Worm (Caenorhabditis elegans) whole organism, mixed stage, embryonic: ENCODE results near the gene grl-25.

Source experiments
- M03D4.4 ChIP-seq: sonication (generic microtip); optimal IDR thresholded peaks from 2 replicates; lab custom pipeline; 2017; ENCODE audit warnings: mild to moderate bottlenecking, missing genetic modification characterization, missing compliant biosample characterization
- bed-3 ChIP-seq: fragments of 200-800 bp; sonication (Bioruptor generic); optimal IDR thresholded peaks from 3 replicates; lab custom pipeline; 2018; ENCODE audit warnings: mild to moderate bottlenecking, missing genetic modification characterization, moderate library complexity, missing compliant biosample characterization
- ceh-39 ChIP-seq: fragments of 150-350 bp; optimal IDR thresholded peaks from 2 replicates; lab custom pipeline; 2014; ENCODE audit warnings: missing biosample characterization, missing genetic modification characterization
- ceh-43 ChIP-seq: fragments of 200-800 bp; sonication (Bioruptor generic); optimal IDR thresholded peaks from 2 replicates; lab custom pipeline; 2018; ENCODE audit warnings: mild to moderate bottlenecking, missing genetic modification characterization, moderate library complexity, missing compliant biosample characterization
- ceh-83 ChIP-seq: fragments of 200-800 bp; sonication (Bioruptor generic); optimal IDR thresholded peaks from 2 replicates; lab custom pipeline; 2018; ENCODE audit warnings: mild to moderate bottlenecking, missing genetic modification characterization, missing compliant biosample characterization
- ces-1 ChIP-seq: fragments of 150-350 bp; optimal IDR thresholded peaks from 2 replicates; lab custom pipeline; 2014; ENCODE audit warnings: missing biosample characterization, missing genetic modification reagents, missing genetic modification characterization
- cnd-1 ChIP-seq: fragments of 200-800 bp; sonication (Bioruptor generic); optimal IDR thresholded peaks from 2 replicates; lab custom pipeline; 2018; ENCODE audit warnings: mild to moderate bottlenecking, missing genetic modification characterization, missing compliant biosample characterization
- drap-1 ChIP-seq: fragments of 200-800 bp; sonication (Bioruptor generic); optimal IDR thresholded peaks from 3 replicates; lab custom pipeline; 2018; ENCODE audit warnings: mild to moderate bottlenecking, missing genetic modification characterization, missing compliant biosample characterization
- elt-1 ChIP-seq: sonication (generic microtip); optimal IDR thresholded peaks from 2 replicates; lab custom pipeline; 2017; ENCODE audit warnings: missing genetic modification characterization, mild to moderate bottlenecking, missing compliant biosample characterization, antibody characterized with exemption, moderate library complexity, borderline replicate concordance; ENCODE audit not compliant: insufficient read depth
- elt-3 ChIP-seq: fragments of 150-350 bp; optimal IDR thresholded peaks from 2 replicates; lab custom pipeline; 2014; ENCODE audit warnings: missing biosample characterization, missing genetic modification characterization
- flh-1 ChIP-seq: fragments of 200-800 bp; sonication (Bioruptor generic); optimal IDR thresholded peaks from 2 replicates; lab custom pipeline; 2018; ENCODE audit warnings: mild to moderate bottlenecking, missing genetic modification characterization, moderate library complexity, missing compliant biosample characterization
- ham-2 ChIP-seq: fragments of 200-800 bp; sonication (Bioruptor generic); optimal IDR thresholded peaks from 2 replicates; lab custom pipeline; 2018; ENCODE audit warnings: mild to moderate bottlenecking, missing genetic modification characterization, missing compliant biosample characterization
- hlh-1 ChIP-seq: fragments of 150-350 bp; optimal IDR thresholded peaks from 2 replicates; lab custom pipeline; 2014; ENCODE audit warnings: missing biosample characterization, missing genetic modification reagents, missing genetic modification characterization
- lin-13 ChIP-seq: fragments of 150-350 bp; optimal IDR thresholded peaks from 2 replicates; lab custom pipeline; 2014; ENCODE audit warnings: missing biosample characterization, missing genetic modification characterization
- lin-32 ChIP-seq: fragments of 200-800 bp; sonication (Bioruptor generic); optimal IDR thresholded peaks from 2 replicates; lab custom pipeline; 2018; ENCODE audit warnings: mild to moderate bottlenecking, missing genetic modification characterization, missing compliant biosample characterization
- mab-5 ChIP-seq: fragments of 150-350 bp; optimal IDR thresholded peaks from 2 replicates; lab custom pipeline; 2014; ENCODE audit warnings: missing biosample characterization, missing genetic modification characterization
- mep-1 ChIP-seq: fragments of 150-350 bp; optimal IDR thresholded peaks from 2 replicates; lab custom pipeline; 2017; ENCODE audit warnings: missing biosample characterization, missing genetic modification reagents, missing genetic modification characterization, inconsistent platforms
- mls-2 ChIP-seq: sonication (generic microtip); optimal IDR thresholded peaks from 2 replicates; lab custom pipeline; 2016; ENCODE audit warnings: mild to moderate bottlenecking, missing genetic modification characterization, moderate library complexity, missing compliant biosample characterization
- nhr-12 ChIP-seq: fragments of 150-350 bp; optimal IDR thresholded peaks from 2 replicates; lab custom pipeline; 2014; ENCODE audit warnings: missing biosample characterization, missing genetic modification characterization
- nhr-2 ChIP-seq: fragments of 150-350 bp; optimal IDR thresholded peaks from 2 replicates; lab custom pipeline; 2014; ENCODE audit warnings: missing biosample characterization, missing genetic modification characterization
- nhr-237 ChIP-seq: fragments of 150-350 bp; optimal IDR thresholded peaks from 2 replicates; lab custom pipeline; 2014; ENCODE audit warnings: missing biosample characterization, missing genetic modification characterization
- nhr-28 ChIP-seq: fragments of 150-350 bp; optimal IDR thresholded peaks from 2 replicates; lab custom pipeline; 2014; ENCODE audit warnings: missing biosample characterization, missing genetic modification characterization
- nhr-76 ChIP-seq: sonication (generic microtip); optimal IDR thresholded peaks from 2 replicates; lab custom pipeline; 2017; ENCODE audit warnings: missing biosample characterization, missing genetic modification characterization
- pha-4 ChIP-seq: fragments of 150-350 bp; optimal IDR thresholded peaks from 2 replicates; lab custom pipeline; 2018; ENCODE audit warnings: missing biosample characterization, missing genetic modification reagents, missing genetic modification characterization
- sem-2 ChIP-seq: fragments of 200-800 bp; sonication (Bioruptor generic); optimal IDR thresholded peaks from 2 replicates; lab custom pipeline; 2018; ENCODE audit warnings: mild to moderate bottlenecking, missing genetic modification characterization, missing compliant biosample characterization
- snpc-4 ChIP-seq: fragments of 150-350 bp; optimal IDR thresholded peaks from 2 replicates; lab custom pipeline; 2014; ENCODE audit warnings: missing biosample characterization, missing genetic modification characterization
- sptf-1 ChIP-seq: sonication (generic microtip); optimal IDR thresholded peaks from 2 replicates; lab custom pipeline; 2017; ENCODE audit warnings: mild to moderate bottlenecking, missing genetic modification characterization, moderate library complexity, missing compliant biosample characterization
- tbx-8 ChIP-seq: fragments of 200-800 bp; sonication (Bioruptor generic); optimal IDR thresholded peaks from 2 replicates; lab custom pipeline; 2018; ENCODE audit warnings: mild to moderate bottlenecking, missing genetic modification characterization, moderate library complexity, missing compliant biosample characterization
- unc-120 ChIP-seq: sonication (generic microtip); optimal IDR thresholded peaks from 2 replicates; lab custom pipeline; 2017; ENCODE audit warnings: missing genetic modification characterization, missing compliant biosample characterization; ENCODE audit not compliant: poor library complexity, severe bottlenecking
- unc-39 ChIP-seq: fragments of 150-350 bp; optimal IDR thresholded peaks from 2 replicates; lab custom pipeline; 2014; ENCODE audit warnings: missing biosample characterization, missing genetic modification characterization
- unc-62 ChIP-seq: fragments of 150-350 bp; optimal IDR thresholded peaks from 2 replicates; lab custom pipeline; 2014; ENCODE audit warnings: missing biosample characterization, missing genetic modification reagents, missing genetic modification characterization
- zip-8 ChIP-seq: fragments of 150-350 bp; optimal IDR thresholded peaks from 2 replicates; lab custom pipeline; 2014; ENCODE audit warnings: missing biosample characterization, missing genetic modification characterization

Gene grl-25

DNA sequence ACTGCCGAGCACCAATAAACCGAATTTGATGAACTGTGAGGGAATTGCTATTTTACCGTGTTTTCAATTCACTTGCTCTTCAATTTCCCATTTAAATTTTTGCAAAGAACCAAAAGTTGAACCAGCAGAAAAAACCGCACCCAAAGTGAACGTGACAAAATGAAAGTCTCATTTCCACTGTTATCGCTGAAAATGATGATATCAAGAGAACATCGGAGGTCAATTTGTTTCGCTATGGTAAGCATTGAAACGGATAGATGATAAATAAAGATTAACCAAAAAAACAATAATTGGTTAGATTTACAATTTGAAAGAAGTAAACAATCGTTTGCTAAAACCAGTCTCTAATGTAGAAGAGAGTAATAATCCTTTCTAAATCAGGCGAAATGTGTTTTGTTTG lies 36.6 kb upstream of the grl-25 start:
- no peak for TF ChIP-seq unc-120 (tag; lab: Kevin White, UChicago)
- no peak for TF ChIP-seq unc-62
- no peak for TF ChIP-seq ceh-83
- no peak for TF ChIP-seq nhr-12
- no peak for TF ChIP-seq mls-2 (tag; lab: Kevin White, UChicago)
- TF ChIP-seq nhr-2 (tag; lab: Kevin White, UChicago): no peak
- TF ChIP-seq snpc-4 (tag; lab: Kevin White, UChicago): no peak
- no peak for TF ChIP-seq mep-1
- TF ChIP-seq zip-8 (tag; lab: Kevin White, UChicago): no peak
- TF ChIP-seq nhr-76: no peak
- no peak for TF ChIP-seq sptf-1 (tag; lab: Kevin White, UChicago)
- no peak for TF ChIP-seq hlh-1 (tag; lab: Kevin White, UChicago)
- TF ChIP-seq flh-1 (GFP tag; lab: Kevin White, UChicago): no peak
- TF ChIP-seq drap-1 (GFP tag; lab: Kevin White, UChicago): no peak
- no peak for TF ChIP-seq bed-3 (GFP tag; lab: Kevin White, UChicago)
- TF ChIP-seq, all 35 proteins: peak for 0

DNA sequence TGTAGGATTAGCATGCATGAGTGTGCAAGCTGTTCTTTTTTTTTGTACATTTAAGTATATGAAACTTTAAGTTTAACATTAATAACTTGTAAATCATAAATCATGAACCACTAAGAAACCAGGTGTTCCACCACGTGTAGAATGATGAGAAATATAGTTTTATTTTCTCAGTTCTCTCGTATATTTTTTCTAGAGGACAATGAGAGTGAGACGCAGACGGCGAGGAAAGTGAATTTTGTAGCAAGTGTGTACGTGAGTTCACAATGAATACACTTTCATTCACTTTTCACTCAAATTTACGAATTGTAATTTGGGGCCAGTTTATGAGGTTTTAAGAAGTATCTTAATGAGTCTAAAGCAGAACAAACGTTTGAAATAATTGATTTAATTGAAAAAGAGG lies 35.6 kb upstream of the grl-25 start:
- TF ChIP-seq nhr-2 (tag; lab: Kevin White, UChicago) (no peak), mab-5 (peak; percentile 50), sptf-1 (tag; lab: Kevin White, UChicago) (no peak), nhr-237 (no peak), M03D4.4 (tag; lab: Kevin White, UChicago) (no peak), nhr-28 (tag; lab: Kevin White, UChicago) (no peak), drap-1 (GFP tag; lab: Kevin White, UChicago) (no peak), unc-62 (no peak)

DNA sequence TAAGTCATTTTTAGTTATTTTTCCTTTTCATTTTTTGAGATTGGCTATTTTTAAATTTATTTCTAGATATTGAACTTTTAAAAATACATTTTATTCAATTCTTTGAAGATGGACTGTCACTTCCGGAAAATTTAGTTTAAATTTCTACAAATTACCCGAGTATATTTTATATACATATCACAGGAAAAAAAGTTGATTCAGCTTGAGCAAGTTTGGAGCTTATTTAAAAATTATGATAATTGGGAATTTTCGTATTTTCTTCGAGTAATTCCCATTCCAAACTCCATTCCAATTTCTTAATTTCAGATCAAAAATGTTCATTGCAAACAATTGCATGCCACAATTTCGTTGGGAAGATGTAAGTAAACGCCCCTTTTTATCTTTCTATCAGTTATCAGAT lies 32.4 kb upstream of the grl-25 start, which contains the start of gene arrd-15:
Gene arrd-15, plus strand, starts transcription at position 301 of the 400 bp plus-strand sequence.
- TF ChIP-seq unc-120 (tag; lab: Kevin White, UChicago): no peak

DNA sequence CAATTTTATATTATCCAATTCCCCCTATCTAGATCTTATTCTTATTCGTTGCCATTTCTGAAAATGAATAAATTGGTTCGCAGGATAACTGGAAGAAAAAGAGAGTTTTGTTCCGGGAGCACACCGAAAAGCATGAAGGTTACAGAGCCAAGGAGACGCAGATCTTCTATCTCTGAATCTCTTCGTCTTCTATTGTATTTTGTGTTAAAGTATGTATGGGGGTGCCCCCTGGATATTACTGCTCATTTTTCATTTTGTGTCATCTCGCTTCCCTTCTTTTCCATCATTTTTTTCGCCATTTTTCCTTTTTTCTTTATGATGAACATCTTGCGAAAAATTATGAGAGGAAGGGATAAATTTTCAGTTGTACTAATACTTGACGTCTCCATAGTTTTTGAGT lies 28.4 kb upstream of the grl-25 start:
- TF ChIP-seq ham-2 (GFP tag; lab: Kevin White, UChicago) (no peak), sem-2 (GFP tag; lab: Kevin White, UChicago) (no peak), hlh-1 (tag; lab: Kevin White, UChicago) (no peak), unc-62 (no peak), ces-1 (GFP tag; lab: Kevin White, UChicago) (no peak), nhr-237 (no peak), elt-1 (no peak), mls-2 (tag; lab: Kevin White, UChicago) (no peak), elt-3 (no peak), nhr-2 (tag; lab: Kevin White, UChicago) (no peak), cnd-1 (tag; lab: Kevin White, UChicago) (no peak), unc-39 (tag; lab: Kevin White, UChicago) (no peak), M03D4.4 (tag; lab: Kevin White, UChicago) (no peak)

DNA sequence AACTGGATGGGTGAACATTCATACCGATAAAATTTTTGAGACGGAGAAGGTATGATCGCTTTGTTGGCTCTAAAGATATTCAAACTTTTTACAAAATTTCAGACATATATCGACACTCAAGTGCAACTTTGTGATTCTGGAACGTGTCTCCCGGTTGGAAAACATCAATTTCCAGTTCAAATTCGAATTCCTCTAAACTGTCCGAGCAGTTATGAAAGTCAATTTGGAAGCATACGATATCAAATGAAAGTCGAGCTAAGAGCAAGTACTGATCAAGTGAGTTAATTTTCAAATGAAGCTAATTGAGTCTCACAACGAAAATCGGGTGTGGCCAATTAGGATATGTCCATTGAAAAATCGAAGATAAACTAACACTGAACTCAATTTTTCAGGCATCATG lies 27.7 kb upstream of the grl-25 start:
- TF ChIP-seq nhr-237 (no peak), elt-3 (no peak), lin-13 (tag; lab: Kevin White, UChicago) (no peak), pha-4 (no peak), ceh-83 (no peak), drap-1 (GFP tag; lab: Kevin White, UChicago) (no peak), ces-1 (GFP tag; lab: Kevin White, UChicago) (no peak), zip-8 (tag; lab: Kevin White, UChicago) (no peak), nhr-12 (no peak), ceh-39 (tag; lab: Kevin White, UChicago) (no peak), elt-1 (no peak), nhr-76 (no peak), cnd-1 (tag; lab: Kevin White, UChicago) (no peak), tbx-8 (GFP tag; lab: Kevin White, UChicago) (no peak), lin-32 (GFP tag; lab: Kevin White, UChicago) (no peak), ham-2 (GFP tag; lab: Kevin White, UChicago) (no peak), ceh-43 (no peak), mep-1 (no peak), nhr-28 (tag; lab: Kevin White, UChicago) (no peak), bed-3 (GFP tag; lab: Kevin White, UChicago) (no peak)
